Worm (Caenorhabditis elegans) whole organism, mixed stage, embryonic: ENCODE results near the gene B0507.7.

ENCODE experiments used
- cnd-1 ChIP-seq: fragments of 200-800 bp; sonication (Bioruptor generic); optimal IDR thresholded peaks from 2 replicates; lab custom pipeline; 2018; ENCODE audit warnings: mild to moderate bottlenecking, missing genetic modification characterization, missing compliant biosample characterization
- elt-1 ChIP-seq: sonication (generic microtip); optimal IDR thresholded peaks from 2 replicates; lab custom pipeline; 2017; ENCODE audit warnings: missing genetic modification characterization, mild to moderate bottlenecking, missing compliant biosample characterization, antibody characterized with exemption, moderate library complexity, borderline replicate concordance; ENCODE audit not compliant: insufficient read depth
- elt-3 ChIP-seq: fragments of 150-350 bp; optimal IDR thresholded peaks from 2 replicates; lab custom pipeline; 2014; ENCODE audit warnings: missing biosample characterization, missing genetic modification characterization
- lsy-2 ChIP-seq: fragments of 150-350 bp; optimal IDR thresholded peaks from 2 replicates; lab custom pipeline; 2014; ENCODE audit warnings: missing biosample characterization, missing genetic modification characterization
- mab-5 ChIP-seq: fragments of 150-350 bp; optimal IDR thresholded peaks from 2 replicates; lab custom pipeline; 2014; ENCODE audit warnings: missing biosample characterization, missing genetic modification characterization
- mep-1 ChIP-seq: fragments of 150-350 bp; optimal IDR thresholded peaks from 2 replicates; lab custom pipeline; 2017; ENCODE audit warnings: missing biosample characterization, missing genetic modification reagents, missing genetic modification characterization, inconsistent platforms
- nhr-12 ChIP-seq: fragments of 150-350 bp; optimal IDR thresholded peaks from 2 replicates; lab custom pipeline; 2014; ENCODE audit warnings: missing biosample characterization, missing genetic modification characterization
- nhr-237 ChIP-seq: fragments of 150-350 bp; optimal IDR thresholded peaks from 2 replicates; lab custom pipeline; 2014; ENCODE audit warnings: missing biosample characterization, missing genetic modification characterization
- nhr-28 ChIP-seq: fragments of 150-350 bp; optimal IDR thresholded peaks from 2 replicates; lab custom pipeline; 2014; ENCODE audit warnings: missing biosample characterization, missing genetic modification characterization
- pha-4 ChIP-seq: fragments of 150-350 bp; optimal IDR thresholded peaks from 2 replicates; lab custom pipeline; 2018; ENCODE audit warnings: missing biosample characterization, missing genetic modification reagents, missing genetic modification characterization
- snpc-4 ChIP-seq: fragments of 150-350 bp; optimal IDR thresholded peaks from 2 replicates; lab custom pipeline; 2014; ENCODE audit warnings: missing biosample characterization, missing genetic modification characterization
- unc-39 ChIP-seq: fragments of 150-350 bp; optimal IDR thresholded peaks from 2 replicates; lab custom pipeline; 2014; ENCODE audit warnings: missing biosample characterization, missing genetic modification characterization
- unc-62 ChIP-seq: fragments of 150-350 bp; optimal IDR thresholded peaks from 2 replicates; lab custom pipeline; 2014; ENCODE audit warnings: missing biosample characterization, missing genetic modification reagents, missing genetic modification characterization
- zip-8 ChIP-seq: fragments of 150-350 bp; optimal IDR thresholded peaks from 2 replicates; lab custom pipeline; 2014; ENCODE audit warnings: missing biosample characterization, missing genetic modification characterization

- no peak for TF ChIP-seq mab-5 (tag; lab: Kevin White, UChicago)
- TF ChIP-seq unc-39 (tag; lab: Kevin White, UChicago) = no peak
- TF ChIP-seq snpc-4 (tag; lab: Kevin White, UChicago) = no peak
- TF ChIP-seq nhr-237 (tag; lab: Kevin White, UChicago) = no peak
- TF ChIP-seq pha-4 (tag; lab: Kevin White, UChicago) = no peak
- TF ChIP-seq nhr-28 (tag; lab: Kevin White, UChicago) = no peak
- TF ChIP-seq cnd-1 (tag; lab: Kevin White, UChicago) = no peak
- no peak for TF ChIP-seq nhr-12 (tag; lab: Kevin White, UChicago)
- TF ChIP-seq unc-62 (GFP tag; lab: Kevin White, UChicago) = no peak
- TF ChIP-seq elt-3 (tag; lab: Kevin White, UChicago) = no peak
- TF ChIP-seq zip-8 (tag; lab: Kevin White, UChicago) = no peak
- TF ChIP-seq elt-1 (tag; lab: Kevin White, UChicago) = no peak
- no peak for TF ChIP-seq lsy-2 (tag; lab: Kevin White, UChicago)
- TF ChIP-seq mep-1 = no peak
Observed at ce11 chrV:8739136-8739535, 19.4 kb downstream of the B0507.7 start, which contains the start of gene ZC196.2.
